Fruit fly (Drosophila melanogaster) whole organism, embryonic: ENCODE data around the gene mRpL4.
A peak's percentile ranks its signal among the peaks of the same experiment; 100 is the strongest.

Experiments
- CG10959 ChIP-seq: fragments of 200-800 bp; sonication (Bioruptor generic); IDR thresholded peaks from 2 replicates; pipeline ENCODE4 v1.3.6; 2022; ENCODE audit warnings: missing biosample characterization, missing genetic modification characterization
- CG11093 ChIP-seq: fragments of 200-800 bp; sonication (Bioruptor generic); IDR thresholded peaks from 3 replicates; pipeline ENCODE4 v1.3.6; 2022; ENCODE audit warnings: missing biosample characterization, missing genetic modification characterization
- CG12299 ChIP-seq: fragments of 200-800 bp; sonication (Bioruptor generic); optimal IDR thresholded peaks from 2 replicates; lab custom pipeline; 2018; ENCODE audit warnings: missing biosample characterization, mild to moderate bottlenecking, missing genetic modification characterization
- CG13287 ChIP-seq: fragments of 200-800 bp; sonication (Bioruptor generic); IDR thresholded peaks from 2 replicates; pipeline ENCODE4 v1.3.6; 2022; ENCODE audit warnings: missing biosample characterization, missing genetic modification characterization; ENCODE audit not compliant: partially characterized antibody
- CG14710 ChIP-seq: fragments of 200-800 bp; sonication (Bioruptor generic); optimal IDR thresholded peaks from 3 replicates; lab custom pipeline; 2019; ENCODE audit warnings: missing biosample characterization, mild to moderate bottlenecking, missing genetic modification characterization, moderate library complexity
- CG17385 ChIP-seq: fragments of 200-800 bp; sonication (Bioruptor generic); optimal IDR thresholded peaks from 3 replicates; lab custom pipeline; 2018; ENCODE audit warnings: missing biosample characterization, mild to moderate bottlenecking, missing genetic modification characterization
- CG17568 ChIP-seq: fragments of 200-800 bp; sonication (Bioruptor generic); optimal IDR thresholded peaks from 2 replicates; lab custom pipeline; 2018; ENCODE audit warnings: missing biosample characterization, mild to moderate bottlenecking, missing genetic modification characterization, moderate library complexity
- CG17612 ChIP-seq: fragments of 200-800 bp; sonication (Bioruptor generic); IDR thresholded peaks from 2 replicates; pipeline ENCODE4 v1.3.6; 2022; ENCODE audit warnings: missing biosample characterization, missing genetic modification characterization
- CG2889 ChIP-seq: fragments of 200-800 bp; sonication (Bioruptor generic); IDR thresholded peaks from 3 replicates; pipeline ENCODE4 v1.3.6; 2022; ENCODE audit warnings: missing biosample characterization, missing genetic modification characterization
- CG32532 ChIP-seq: fragments of 200-800 bp; sonication (Bioruptor generic); IDR thresholded peaks from 2 replicates; pipeline ENCODE4 v1.3.6; 2022; ENCODE audit warnings: missing biosample characterization, missing genetic modification characterization
- CG6272 ChIP-seq: fragments of 200-800 bp; sonication (Bioruptor generic); IDR thresholded peaks from 2 replicates; pipeline ENCODE4 v1.3.6; 2022; ENCODE audit warnings: missing biosample characterization, missing genetic modification characterization
- CG6854 ChIP-seq: fragments of 200-800 bp; sonication (Bioruptor generic); optimal IDR thresholded peaks from 3 replicates; lab custom pipeline; 2017; ENCODE audit warnings: missing biosample characterization, mild to moderate bottlenecking, missing genetic modification characterization
- CG9609 ChIP-seq: fragments of 200-800 bp; sonication (Bioruptor generic); optimal IDR thresholded peaks from 3 replicates; lab custom pipeline; 2016; ENCODE audit warnings: missing biosample characterization, missing genetic modification characterization
- CHES-1-like ChIP-seq: fragments of 200-800 bp; sonication (Bioruptor generic); optimal IDR thresholded peaks from 2 replicates; lab custom pipeline; 2016; ENCODE audit warnings: missing biosample characterization, missing genetic modification characterization
- D19B ChIP-seq: fragments of 200-800 bp; sonication (Bioruptor generic); optimal IDR thresholded peaks from 2 replicates; lab custom pipeline; 2017; ENCODE audit warnings: missing biosample characterization, mild to moderate bottlenecking, missing genetic modification characterization
- Deaf1 ChIP-seq: fragments of 200-800 bp; optimal IDR thresholded peaks from 3 replicates; lab custom pipeline; 2019; ENCODE audit warnings: missing biosample characterization, mild to moderate bottlenecking, missing genetic modification characterization, moderate library complexity
- Hand ChIP-seq: fragments of 200-800 bp; sonication (Bioruptor generic); optimal IDR thresholded peaks from 2 replicates; lab custom pipeline; 2017; ENCODE audit warnings: mild to moderate bottlenecking, missing biosample characterization, missing genetic modification reagents, missing genetic modification characterization
- Hmr ChIP-seq: fragments of 200-800 bp; sonication (Bioruptor generic); optimal IDR thresholded peaks from 3 replicates; lab custom pipeline; 2017; ENCODE audit warnings: mild to moderate bottlenecking, missing biosample characterization, missing genetic modification reagents, missing genetic modification characterization
- Hmx ChIP-seq: fragments of 200-800 bp; sonication (Bioruptor generic); optimal IDR thresholded peaks from 2 replicates; lab custom pipeline; 2016; ENCODE audit warnings: missing biosample characterization, missing genetic modification characterization
- Hr39 ChIP-seq: fragments of >200 bp; optimal IDR thresholded peaks from 2 replicates; lab custom pipeline; 2017
- Hsf ChIP-seq: fragments of 200-800 bp; sonication (Bioruptor generic); optimal IDR thresholded peaks from 3 replicates; lab custom pipeline; 2016; ENCODE audit warnings: missing biosample characterization, missing genetic modification characterization
- MESR4 ChIP-seq: fragments of 200-800 bp; sonication (Bioruptor generic); optimal IDR thresholded peaks from 2 replicates; lab custom pipeline; 2018; ENCODE audit warnings: missing biosample characterization, mild to moderate bottlenecking, missing genetic modification characterization, moderate library complexity
- NC2β ChIP-seq: fragments of 200-800 bp; sonication (Bioruptor generic); optimal IDR thresholded peaks from 2 replicates; lab custom pipeline; 2016; ENCODE audit warnings: missing biosample characterization, missing genetic modification characterization
- Oli ChIP-seq: fragments of 200-800 bp; sonication (Bioruptor generic); optimal IDR thresholded peaks from 2 replicates; lab custom pipeline; 2018; ENCODE audit warnings: missing biosample characterization, mild to moderate bottlenecking, missing genetic modification characterization, moderate library complexity
- Poxn ChIP-seq: fragments of 200-800 bp; sonication (Bioruptor generic); IDR thresholded peaks from 2 replicates; pipeline ENCODE4 v1.3.6; 2022; ENCODE audit warnings: missing biosample characterization, missing genetic modification characterization
- Sin3A ChIP-seq: fragments of >200 bp; optimal IDR thresholded peaks from 2 replicates; lab custom pipeline; 2018
- chif ChIP-seq, 2 experiments: fragments of 200-800 bp; sonication (Bioruptor generic); optimal IDR thresholded peaks; 3 replicates each; lab custom pipeline; 2016; ENCODE audit warnings: missing biosample characterization in 2 of 2, missing genetic modification characterization in 2 of 2
- crp ChIP-seq, 2 experiments: fragments of 200-800 bp; sonication (Bioruptor generic); optimal IDR thresholded peaks; 2 replicates in 1 of 2; 3 replicates in 1 of 2; lab custom pipeline; 2017; ENCODE audit warnings: missing biosample characterization in 2 of 2, missing genetic modification characterization in 2 of 2, mild to moderate bottlenecking in 1 of 2, moderate library complexity in 1 of 2
- cwo ChIP-seq: fragments of 200-800 bp; sonication (Bioruptor generic); optimal IDR thresholded peaks from 3 replicates; lab custom pipeline; 2017; ENCODE audit warnings: missing biosample characterization, missing genetic modification characterization, mild to moderate bottlenecking, moderate library complexity, missing genetic modification reagents
- disco-r ChIP-seq: fragments of 200-800 bp; sonication (Bioruptor generic); optimal IDR thresholded peaks from 2 replicates; lab custom pipeline; 2016; ENCODE audit warnings: missing biosample characterization, missing genetic modification characterization
- dm ChIP-seq: fragments of 200-800 bp; sonication (Bioruptor generic); optimal IDR thresholded peaks from 3 replicates; lab custom pipeline; 2016; ENCODE audit warnings: missing biosample characterization, missing genetic modification characterization
- dysf ChIP-seq: fragments of 200-800 bp; sonication (Bioruptor generic); IDR thresholded peaks from 3 replicates; pipeline ENCODE4 v1.3.6; 2022; ENCODE audit warnings: missing biosample characterization, missing genetic modification characterization
- ems ChIP-seq: fragments of 200-800 bp; sonication (Bioruptor generic); optimal IDR thresholded peaks from 3 replicates; lab custom pipeline; 2016; ENCODE audit warnings: missing biosample characterization, missing genetic modification characterization
- eve ChIP-seq, 2 experiments: fragments of >200 bp; optimal IDR thresholded peaks; 2 replicates each; lab custom pipeline; 2017; ENCODE audit warnings: missing biosample characterization in 2 of 2, missing genetic modification characterization in 2 of 2
- gsb ChIP-seq: fragments of 200-800 bp; sonication (Bioruptor generic); IDR thresholded peaks from 2 replicates; pipeline ENCODE4 v1.3.6; 2022; ENCODE audit warnings: missing biosample characterization, missing genetic modification characterization
- jumu ChIP-seq: fragments of 200-800 bp; sonication (Bioruptor generic); optimal IDR thresholded peaks from 3 replicates; lab custom pipeline; 2016; ENCODE audit warnings: missing biosample characterization, missing genetic modification characterization
- maf-S ChIP-seq: fragments of 200-800 bp; sonication (Bioruptor generic); optimal IDR thresholded peaks from 2 replicates; lab custom pipeline; 2016; ENCODE audit warnings: missing biosample characterization, missing genetic modification characterization
- mld ChIP-seq: fragments of 200-800 bp; sonication (Bioruptor generic); IDR thresholded peaks from 3 replicates; pipeline ENCODE4 v1.3.6; 2022; ENCODE audit warnings: missing biosample characterization, missing genetic modification characterization; ENCODE audit not compliant: partially characterized antibody
- nau ChIP-seq: fragments of 200-800 bp; sonication (Bioruptor generic); optimal IDR thresholded peaks from 3 replicates; lab custom pipeline; 2017; ENCODE audit warnings: missing biosample characterization, mild to moderate bottlenecking, missing genetic modification characterization, missing genetic modification reagents
- p53 ChIP-seq: fragments of 200-800 bp; sonication (Bioruptor generic); optimal IDR thresholded peaks from 2 replicates; lab custom pipeline; 2016; ENCODE audit warnings: missing biosample characterization, missing genetic modification characterization
- peb ChIP-seq: fragments of 200-800 bp; sonication (Bioruptor generic); IDR thresholded peaks from 2 replicates; pipeline ENCODE4 v1.3.6; 2022; ENCODE audit warnings: missing biosample characterization, missing genetic modification characterization
- rib ChIP-seq: fragments of 200-800 bp; sonication (Bioruptor generic); IDR thresholded peaks from 2 replicates; pipeline ENCODE4 v1.3.6; 2022; ENCODE audit warnings: missing biosample characterization, missing genetic modification characterization
- run ChIP-seq: fragments of 200-800 bp; sonication (Bioruptor generic); optimal IDR thresholded peaks from 3 replicates; lab custom pipeline; 2018; ENCODE audit warnings: missing biosample characterization, mild to moderate bottlenecking, missing genetic modification characterization
- schlank ChIP-seq: fragments of 200-800 bp; sonication (Bioruptor generic); optimal IDR thresholded peaks from 2 replicates; lab custom pipeline; 2018; ENCODE audit warnings: missing biosample characterization, mild to moderate bottlenecking, missing genetic modification characterization
- sr ChIP-seq: fragments of 200-800 bp; sonication (Bioruptor generic); IDR thresholded peaks from 3 replicates; pipeline ENCODE4 v1.3.6; 2022; ENCODE audit warnings: missing biosample characterization, missing genetic modification characterization
- tgo ChIP-seq: fragments of 200-800 bp; sonication (Bioruptor generic); IDR thresholded peaks from 3 replicates; pipeline ENCODE4 v1.3.6; 2022; ENCODE audit warnings: missing biosample characterization, missing genetic modification characterization
- tin ChIP-seq: fragments of 200-800 bp; sonication (Bioruptor generic); optimal IDR thresholded peaks from 3 replicates; lab custom pipeline; 2016; ENCODE audit warnings: missing biosample characterization, missing genetic modification characterization
- trem ChIP-seq: fragments of 200-800 bp; optimal IDR thresholded peaks from 3 replicates; lab custom pipeline; 2019; ENCODE audit warnings: missing biosample characterization, mild to moderate bottlenecking, missing genetic modification characterization, moderate library complexity
- vnd ChIP-seq: fragments of 200-800 bp; sonication (Bioruptor generic); IDR thresholded peaks from 3 replicates; pipeline ENCODE4 v1.3.6; 2022; ENCODE audit warnings: missing biosample characterization, missing genetic modification characterization; ENCODE audit not compliant: partially characterized antibody

mRpL4 gene

DNA sequence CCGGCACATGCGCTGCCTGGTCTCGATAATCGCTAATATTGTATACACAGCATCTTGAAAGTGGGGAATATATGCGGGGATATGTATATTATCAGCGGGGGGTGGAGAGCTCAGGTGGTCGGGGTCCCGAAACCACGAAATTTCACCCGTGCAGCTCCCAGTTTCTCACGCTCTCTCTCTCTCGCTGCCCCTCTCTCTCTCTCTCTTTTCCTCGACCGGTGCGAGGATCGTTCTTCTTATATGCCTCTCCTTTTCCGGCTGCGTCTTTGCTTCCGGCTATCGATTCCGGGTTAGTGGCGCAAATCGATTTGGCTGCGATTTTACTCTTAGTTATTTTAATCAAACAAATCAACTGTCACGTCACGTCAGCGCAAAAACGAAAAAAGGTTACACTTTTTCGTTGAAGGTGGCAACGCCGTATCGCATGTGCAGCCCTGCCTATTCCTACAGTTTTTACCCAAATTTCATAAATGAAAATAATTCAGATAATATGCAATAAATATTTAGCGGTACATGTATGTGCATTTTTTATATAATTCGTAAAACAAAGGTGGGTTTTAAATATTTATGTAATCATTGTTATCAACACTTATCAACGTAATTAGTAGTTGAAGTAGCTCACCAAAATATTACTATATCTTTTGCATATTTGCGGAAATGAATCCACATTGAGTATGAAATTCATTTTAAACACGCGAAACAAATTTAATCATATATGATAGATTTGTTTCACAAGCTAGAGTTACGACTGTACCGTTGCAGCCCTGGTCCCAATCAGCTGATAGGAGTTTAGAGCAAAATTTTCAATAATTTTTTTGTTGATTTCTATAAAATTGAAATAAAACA is 29.2 kb downstream of the mRpL4 start, which contains the start of the genes heix and CG17328 (continued):
- TF ChIP-seq gsb (no peak), trem (peak; percentile 66), schlank (tag; lab: Kevin White, UChicago) (peak; percentile 57), CG6272 (GFP tag; lab: Robert Waterston, UW) (no peak; the same call in none of the 2 replicates), nau (GFP tag; lab: Kevin White, UChicago) (no peak), CG11093 (GFP tag; lab: Robert Waterston, UW) (peak; percentile 61; the same call in 2 of the 3 replicates), Sin3A (lab: Kevin White, UChicago) (peak; percentile 80), sr (GFP tag; lab: Robert Waterston, UW) (no peak), peb (GFP tag; lab: Robert Waterston, UW) (0 out of 2 replicates have a peak, but pooled peaks have one; percentile 24), Hr39 (lab: Kevin White, UChicago) (no peak), Poxn (GFP tag; lab: Robert Waterston, UW) (peak; percentile 39; the same call in 1 of the 2 replicates), Hsf (peak; percentile 76), NC2β (GFP tag; lab: Kevin White, UChicago) (peak; percentile 39), ems (peak; percentile 52), Hmx (GFP tag; lab: Kevin White, UChicago) (peak; percentile 62), D19B (peak; percentile 68), dm (peak; percentile 26), CG17612 (GFP tag; lab: Robert Waterston, UW) (0 out of 2 replicates have a peak, but pooled peaks have one; percentile 11), jumu (peak; percentile 50), disco-r (GFP tag; lab: Kevin White, UChicago) (peak; percentile 16), vnd (GFP tag; lab: Robert Waterston, UW) (no peak), Hmr (GFP tag; lab: Kevin White, UChicago) (no peak), Oli (tag; lab: Kevin White, UChicago) (no peak), CG13287 (0 out of 2 replicates have a peak, but pooled peaks have one; percentile 28), CG32532 (GFP tag; lab: Robert Waterston, UW) (peak; percentile 82; the same call in 1 of the 2 replicates), run (no peak), MESR4 (GFP tag; lab: Kevin White, UChicago) (peak; percentile 83), tgo (GFP tag; lab: Robert Waterston, UW) (peak; percentile 77), mld (no peak), Deaf1 (tag; lab: Kevin White, UChicago) (no peak), CG17385 (GFP tag; lab: Kevin White, UChicago) (peak; percentile 58), CG17568 (peak; percentile 42), CG12299 (tag; lab: Kevin White, UChicago) (peak; percentile 54), CG14710 (tag; lab: Kevin White, UChicago) (peak; percentile 94), CG9609 (peak; percentile 53), rib (GFP tag; lab: Robert Waterston, UW) (0 out of 2 replicates have a peak, but pooled peaks have one; percentile 36), dysf (GFP tag; lab: Robert Waterston, UW) (peak; percentile 82), chif (GFP tag; optimal IDR thresholded peaks at IDR 0.05; lab: Kevin White, UChicago) (peak; percentile 5 to 64), tin (peak; percentile 73), p53 (no peak), Hand (GFP tag; lab: Kevin White, UChicago) (no peak), eve (GFP tag; optimal IDR thresholded peaks at IDR 0.05; lab: Kevin White, UChicago) (no peak), cwo (GFP tag; lab: Kevin White, UChicago) (no peak), CG2889 (GFP tag; lab: Robert Waterston, UW) (no peak), maf-S (GFP tag; lab: Kevin White, UChicago) (peak; percentile 55), CG6854 (GFP tag; lab: Kevin White, UChicago) (peak; percentile 26), CG10959 (GFP tag; lab: Robert Waterston, UW) (no peak), CHES-1-like (GFP tag; lab: Kevin White, UChicago) (peak; percentile 49), crp (GFP tag; optimal IDR thresholded peaks at IDR 0.05; lab: Kevin White, UChicago) (peak; percentile 37 to 94)
